Worm (Caenorhabditis elegans) whole organism, L1 larva: Measurements from ENCODE around the gene C27A2.8.
"Not testable (repeated sequence)": the region's sequence is repeated elsewhere in the genome, so short reads cannot be mapped to it uniquely, and the experiment has no call there.

ENCODE experiments used
- C04F5.9 ChIP-seq: sonication (generic microtip); optimal IDR thresholded peaks from 2 replicates; lab custom pipeline; 2016; ENCODE audit warnings: missing genetic modification characterization, missing compliant biosample characterization
- C16A3.4 ChIP-seq: fragments of 150-350 bp; optimal IDR thresholded peaks from 2 replicates; lab custom pipeline; 2014; ENCODE audit warnings: missing biosample characterization, missing genetic modification characterization
- F16B12.6 ChIP-seq: fragments of 150-350 bp; optimal IDR thresholded peaks from 2 replicates; lab custom pipeline; 2014; ENCODE audit warnings: missing biosample characterization, missing genetic modification characterization
- aha-1 ChIP-seq: fragments of 150-350 bp; optimal IDR thresholded peaks from 2 replicates; lab custom pipeline; 2014; ENCODE audit warnings: missing biosample characterization, missing genetic modification characterization
- alr-1 ChIP-seq: fragments of 200-800 bp; sonication (Bioruptor generic); optimal IDR thresholded peaks from 2 replicates; lab custom pipeline; 2018; ENCODE audit warnings: borderline replicate concordance, mild to moderate bottlenecking, missing genetic modification characterization, missing compliant biosample characterization
- ceh-63 ChIP-seq: fragments of 200-800 bp; sonication (Bioruptor generic); optimal IDR thresholded peaks from 2 replicates; lab custom pipeline; 2018; ENCODE audit warnings: mild to moderate bottlenecking, missing genetic modification characterization, missing compliant biosample characterization
- ceh-8 ChIP-seq: fragments of 200-800 bp; sonication (Bioruptor generic); optimal IDR thresholded peaks from 2 replicates; lab custom pipeline; 2018; ENCODE audit warnings: mild to moderate bottlenecking, missing genetic modification characterization, moderate library complexity, missing compliant biosample characterization
- dsc-1 ChIP-seq: sonication (generic microtip); optimal IDR thresholded peaks from 2 replicates; lab custom pipeline; 2016; ENCODE audit warnings: mild to moderate bottlenecking, missing genetic modification characterization, missing compliant biosample characterization
- efl-1 ChIP-seq, 4 experiments: fragments of 150-350 bp; optimal IDR thresholded peaks in 3 of 4; peaks in 1 of 4; 1 replicate in 1 of 4; 2 replicates in 3 of 4; lab custom pipeline; 2014; ENCODE audit warnings: missing biosample characterization in 2 of 4, missing genetic modification characterization in 2 of 4, missing genetic modification reagents in 2 of 4
- efl-3 ChIP-seq: fragments of 200-800 bp; sonication (Bioruptor generic); optimal IDR thresholded peaks from 2 replicates; lab custom pipeline; 2018; ENCODE audit warnings: mild to moderate bottlenecking, missing genetic modification characterization, missing compliant biosample characterization
- egl-13 ChIP-seq: sonication (generic microtip); optimal IDR thresholded peaks from 2 replicates; lab custom pipeline; 2016; ENCODE audit warnings: missing genotype, missing genetic modification reagents, missing genetic modification characterization, missing compliant biosample characterization
- egl-27 ChIP-seq, 2 experiments: fragments of 150-350 bp in 1 of 2; sonication (generic microtip); optimal IDR thresholded peaks; 3 replicates each; lab custom pipeline; 2017 to 2018; ENCODE audit warnings: missing biosample characterization in 2 of 2, missing genetic modification characterization in 2 of 2, missing genetic modification reagents in 2 of 2
- elt-2 ChIP-seq: sonication (generic microtip); optimal IDR thresholded peaks from 2 replicates; lab custom pipeline; 2016; ENCODE audit warnings: missing genetic modification characterization, mild to moderate bottlenecking, inconsistent platforms, missing compliant biosample characterization, missing genetic modification reagents
- fkh-8 ChIP-seq: sonication (generic microtip); optimal IDR thresholded peaks from 2 replicates; lab custom pipeline; 2016; ENCODE audit warnings: mild to moderate bottlenecking, missing genetic modification characterization, missing compliant biosample characterization
- grh-1 ChIP-seq: fragments of 200-800 bp; sonication (Bioruptor generic); IDR thresholded peaks from 2 replicates; pipeline ENCODE4 v1.3.6; 2022; ENCODE audit warnings: missing genetic modification reagents, missing genetic modification characterization, missing compliant biosample characterization
- hlh-17 ChIP-seq: fragments of 200-800 bp; sonication (Bioruptor generic); optimal IDR thresholded peaks from 2 replicates; lab custom pipeline; 2018; ENCODE audit warnings: missing genetic modification characterization, mild to moderate bottlenecking, missing compliant biosample characterization, moderate library complexity, borderline replicate concordance
- hpl-2 ChIP-seq: fragments of 150-350 bp; optimal IDR thresholded peaks from 2 replicates; lab custom pipeline; 2014; ENCODE audit warnings: missing biosample characterization, missing genetic modification reagents, missing genetic modification characterization
- isw-1 ChIP-seq: fragments of 200-800 bp; sonication (Bioruptor generic); IDR thresholded peaks from 2 replicates; pipeline ENCODE4 v1.3.6; 2022; ENCODE audit warnings: missing genetic modification characterization, missing compliant biosample characterization
- jun-1 ChIP-seq: fragments of 150-350 bp; optimal IDR thresholded peaks from 2 replicates; lab custom pipeline; 2014; ENCODE audit warnings: missing biosample characterization, missing genetic modification reagents, missing genetic modification characterization
- lin-13 ChIP-seq: fragments of 150-350 bp; optimal IDR thresholded peaks from 2 replicates; lab custom pipeline; 2014; ENCODE audit warnings: missing biosample characterization, missing genetic modification reagents, missing genetic modification characterization
- lin-15B ChIP-seq: fragments of 150-350 bp; sonication (generic microtip); optimal IDR thresholded peaks from 3 replicates; lab custom pipeline; 2014; ENCODE audit warnings: missing biosample characterization, missing genetic modification characterization
- lin-39 ChIP-seq: fragments of 150-350 bp; optimal IDR thresholded peaks from 2 replicates; lab custom pipeline; 2014; ENCODE audit warnings: missing biosample characterization, missing genetic modification reagents, missing genetic modification characterization
- mab-9 ChIP-seq: fragments of 200-800 bp; sonication (Bioruptor generic); IDR thresholded peaks from 2 replicates; pipeline ENCODE4 v1.3.6; 2022; ENCODE audit warnings: missing genetic modification reagents, missing genetic modification characterization, missing compliant biosample characterization
- nhr-237 ChIP-seq: fragments of 150-350 bp; optimal IDR thresholded peaks from 2 replicates; lab custom pipeline; 2014; ENCODE audit warnings: missing biosample characterization, missing genetic modification characterization
- nhr-90 ChIP-seq: sonication (generic microtip); optimal IDR thresholded peaks from 2 replicates; lab custom pipeline; 2016; ENCODE audit warnings: mild to moderate bottlenecking, missing genetic modification characterization, missing compliant biosample characterization; ENCODE audit not compliant: poor library complexity
- pqm-1 ChIP-seq: sonication (generic microtip); optimal IDR thresholded peaks from 3 replicates; lab custom pipeline; 2017; ENCODE audit warnings: missing biosample characterization, missing genetic modification characterization
- skn-1 ChIP-seq: fragments of 150-350 bp; optimal IDR thresholded peaks from 2 replicates; lab custom pipeline; 2014; ENCODE audit warnings: missing biosample characterization, missing genetic modification characterization
- sox-4 ChIP-seq: sonication (generic microtip); optimal IDR thresholded peaks from 2 replicates; lab custom pipeline; 2016; ENCODE audit warnings: missing genetic modification characterization, missing compliant biosample characterization
- sup-37 ChIP-seq: fragments of 200-800 bp; sonication (Bioruptor generic); optimal IDR thresholded peaks from 2 replicates; lab custom pipeline; 2018; ENCODE audit warnings: mild to moderate bottlenecking, missing genetic modification characterization, missing compliant biosample characterization
- swsn-7 ChIP-seq: sonication (generic microtip); optimal IDR thresholded peaks from 2 replicates; lab custom pipeline; 2016; ENCODE audit warnings: missing genetic modification characterization, missing compliant biosample characterization
- tbx-2 ChIP-seq: sonication (generic microtip); optimal IDR thresholded peaks from 2 replicates; lab custom pipeline; 2016; ENCODE audit warnings: missing genetic modification characterization, missing compliant biosample characterization
- tlp-1 ChIP-seq: fragments of 150-350 bp; optimal IDR thresholded peaks from 2 replicates; lab custom pipeline; 2014; ENCODE audit warnings: missing biosample characterization, missing genetic modification characterization
- unc-130 ChIP-seq: fragments of 150-350 bp; optimal IDR thresholded peaks from 2 replicates; lab custom pipeline; 2017; ENCODE audit warnings: missing biosample characterization, missing genetic modification characterization, inconsistent platforms
- unc-98 ChIP-seq: fragments of 200-800 bp; sonication (Bioruptor generic); IDR thresholded peaks from 2 replicates; pipeline ENCODE4 v1.3.6; 2022; ENCODE audit warnings: missing genetic modification characterization, missing compliant biosample characterization
- zag-1 ChIP-seq: fragments of 150-350 bp; optimal IDR thresholded peaks from 2 replicates; lab custom pipeline; 2014; ENCODE audit warnings: missing biosample characterization, missing genetic modification characterization

Gene C27A2.8

DNA sequence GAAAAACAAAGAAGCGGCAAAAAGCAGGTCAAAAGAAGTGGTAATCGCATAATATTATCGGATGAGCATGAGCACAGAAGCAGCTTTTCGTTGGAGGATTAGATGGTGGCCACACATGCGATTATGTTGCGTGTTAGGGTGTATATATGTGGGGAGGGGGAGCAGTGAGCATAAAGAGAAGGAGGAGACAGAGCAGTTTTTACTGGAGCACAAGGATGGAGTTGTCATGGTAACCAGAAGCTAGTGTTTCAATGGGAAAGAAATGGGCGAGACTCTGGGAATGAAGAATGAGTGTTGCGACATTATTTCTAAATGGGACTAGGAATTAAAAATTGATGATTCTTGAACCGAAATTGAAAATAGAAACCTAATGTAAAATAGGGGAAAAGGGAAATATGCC lies at the start of gene C27A2.8:
C27A2.8 (minus strand) TSS at position 117 of the 400 bp plus-strand sequence.
- TF ChIP-seq nhr-237 (tag; lab: Kevin White, UChicago) = no peak
- TF ChIP-seq dsc-1 = peak; percentile 64
- TF ChIP-seq egl-13 (tag; lab: Kevin White, UChicago) = peak; percentile 42
- TF ChIP-seq fkh-8 (tag; lab: Kevin White, UChicago) = peak; percentile 76

- TF ChIP-seq grh-1 (GFP tag; lab: Robert Waterston, UW) (no peak), lin-13 (GFP tag; lab: Kevin White, UChicago) (no peak), jun-1 (tag; lab: Kevin White, UChicago) (no peak), unc-98 (GFP tag; lab: Robert Waterston, UW) (no peak), C16A3.4 (tag; lab: Kevin White, UChicago) (no peak), mab-9 (GFP tag; lab: Robert Waterston, UW) (no peak), efl-3 (no peak), sup-37 (no peak), isw-1 (no peak), zag-1 (tag; lab: Kevin White, UChicago) (no peak), egl-27 (tag; optimal IDR thresholded peaks at IDR 0.05; lab: Kevin White, UChicago) (no peak), hpl-2 (GFP tag; lab: Kevin White, UChicago) (no peak), sox-4 (tag; lab: Kevin White, UChicago) (no peak), C04F5.9 (tag; lab: Kevin White, UChicago) (no peak), aha-1 (no peak), nhr-237 (tag; lab: Kevin White, UChicago) (no peak), egl-13 (tag; lab: Kevin White, UChicago) (no peak)
Measured at ce11 chrII:5115733-5116132, 47.9 kb upstream of the C27A2.8 start, which contains the start of gene srsy-1. Gene srsy-1 (plus strand): TSS chrII:5116033.

- not testable (repeated sequence) for TF ChIP-seq C04F5.9 (tag; lab: Kevin White, UChicago); alr-1; lin-15B (tag; lab: Kevin White, UChicago)
Measured at ce11 chrII:5115235-5115634, 47.4 kb upstream of the C27A2.8 start, which contains the start of gene msp-74. Gene msp-74 (minus strand): TSS chrII:5115335.

ce11 chrII:5112082-5112481 lies 44.2 kb upstream of the C27A2.8 start, which contains the start of gene F09C12.8:
Gene F09C12.8 (plus strand): TSS chrII:5112382.
- no peak for TF ChIP-seq nhr-90 (tag; lab: Kevin White, UChicago)
- TF ChIP-seq ceh-8 (GFP tag; lab: Kevin White, UChicago) = no peak
- no peak for TF ChIP-seq tbx-2 (tag; lab: Kevin White, UChicago)
- no peak for TF ChIP-seq hlh-17 (GFP tag; lab: Kevin White, UChicago)
- TF ChIP-seq ceh-63 (GFP tag; lab: Kevin White, UChicago) = no peak
- no peak for TF ChIP-seq efl-1 (optimal IDR thresholded peaks at IDR 0.05; lab: Kevin White, UChicago)
- TF ChIP-seq efl-1 (GFP tag; optimal IDR thresholded peaks at IDR 0.05 in 1 of 2; lab: Kevin White, UChicago) = no peak
- TF ChIP-seq tlp-1 (tag; lab: Kevin White, UChicago) = no peak
- TF ChIP-seq hpl-2 (GFP tag; lab: Kevin White, UChicago) = no peak
- no peak for TF ChIP-seq lin-39
- no peak for TF ChIP-seq skn-1
- TF ChIP-seq unc-130 (tag; lab: Kevin White, UChicago) = no peak
- TF ChIP-seq dsc-1 = no peak
- no peak for TF ChIP-seq efl-3
- no peak for TF ChIP-seq F16B12.6 (tag; lab: Kevin White, UChicago)

- no peak for TF ChIP-seq swsn-7
- TF ChIP-seq efl-1 (optimal IDR thresholded peaks at IDR 0.05; lab: Kevin White, UChicago) = no peak
- peak in 1 of 2 experiments; percentile 72 for TF ChIP-seq efl-1 (GFP tag; optimal IDR thresholded peaks at IDR 0.05 in 1 of 2; lab: Kevin White, UChicago)
- no peak for TF ChIP-seq pqm-1 (tag; lab: Kevin White, UChicago)
- TF ChIP-seq elt-2 = peak; percentile 82
- TF ChIP-seq, all 84 proteins: peak for 2
Measured at ce11 chrII:5109693-5110092, 41.9 kb upstream of the C27A2.8 start, which contains the start of gene F09C12.2. Gene F09C12.2 (plus strand): TSS chrII:5110012.
